Worm (Caenorhabditis elegans): ENCODE measurements around the gene flp-14.

- TF ChIP-seq ztf-11 (tag; optimal IDR thresholded peaks at IDR 0.05) (no peak), lsy-2 (tag; optimal IDR thresholded peaks at IDR 0.05) (no peak), snpc-4 (tag; optimal IDR thresholded peaks at IDR 0.05) (no peak), elt-3 (tag; optimal IDR thresholded peaks at IDR 0.05) (no peak), nhr-237 (tag; optimal IDR thresholded peaks at IDR 0.05) (no peak), blmp-1 (tag; optimal IDR thresholded peaks at IDR 0.05) (no peak), pha-4 (tag; optimal IDR thresholded peaks at IDR 0.05) (no peak), flh-1 (GFP tag; optimal IDR thresholded peaks at IDR 0.05) (no peak)
Observed at ce11 chrIII:12875653-12876052, 34.7 kb upstream of the flp-14 start.
